Worm (Caenorhabditis elegans) whole organism, L4 larva: ENCODE measurements around the gene C15H9.5.
A peak's percentile ranks its signal among the peaks of the same experiment; 100 is the strongest.

Experiments used
- D1046.2 ChIP-seq: fragments of 200-800 bp; sonication (Bioruptor generic); IDR thresholded peaks from 2 replicates; pipeline ENCODE4 v1.3.6; 2022; ENCODE audit warnings: missing genetic modification characterization, missing compliant biosample characterization
- F10B5.3 ChIP-seq: sonication (generic microtip); optimal IDR thresholded peaks from 2 replicates; lab custom pipeline; 2016; ENCODE audit warnings: mild to moderate bottlenecking, missing genetic modification characterization, missing compliant biosample characterization
- F26F4.8 ChIP-seq: fragments of 200-800 bp; sonication (Bioruptor generic); conservative IDR thresholded peaks from 2 replicates; pipeline ENCODE4 v1.3.6; 2022; ENCODE audit warnings: missing genetic modification characterization, missing compliant biosample characterization
- F49E8.2 ChIP-seq: sonication (generic microtip); optimal IDR thresholded peaks from 2 replicates; lab custom pipeline; 2016; ENCODE audit warnings: missing compliant biosample characterization, mild to moderate bottlenecking, missing genetic modification characterization, borderline replicate concordance
- T20F7.1 ChIP-seq: fragments of 200-800 bp; sonication (Bioruptor generic); optimal IDR thresholded peaks from 2 replicates; lab custom pipeline; 2018; ENCODE audit warnings: mild to moderate bottlenecking, missing genetic modification characterization, missing compliant biosample characterization
- T26A8.4 ChIP-seq: fragments of 200-800 bp; sonication (Bioruptor generic); IDR thresholded peaks from 2 replicates; pipeline ENCODE4 v1.3.6; 2022; ENCODE audit warnings: missing genetic modification characterization, missing compliant biosample characterization
- ZK546.5 ChIP-seq, 2 experiments: sonication (generic microtip); optimal IDR thresholded peaks; 2 replicates each; lab custom pipeline; 2017; ENCODE audit warnings: missing biosample characterization in 2 of 2, missing genetic modification characterization in 2 of 2
- aha-1 ChIP-seq: fragments of 150-350 bp; peaks from one replicate; lab custom pipeline; 2014; ENCODE audit warnings: missing biosample characterization, missing genetic modification characterization
- aly-2 ChIP-seq: sonication (generic microtip); optimal IDR thresholded peaks from 2 replicates; lab custom pipeline; 2018; ENCODE audit warnings: missing biosample characterization, missing genetic modification characterization
- ama-1 ChIP-seq: fragments of 150-350 bp; optimal IDR thresholded peaks from 2 replicates; lab custom pipeline; 2014; ENCODE audit warnings: inconsistent platforms, mixed read lengths
- attf-4 ChIP-seq: sonication (generic microtip); optimal IDR thresholded peaks from 3 replicates; lab custom pipeline; 2017; ENCODE audit warnings: missing biosample characterization, missing genetic modification characterization
- ces-1 ChIP-seq: fragments of 150-350 bp; sonication (generic microtip); optimal IDR thresholded peaks from 4 replicates; lab custom pipeline; 2014; ENCODE audit warnings: missing biosample characterization, missing genetic modification reagents, missing genetic modification characterization
- daf-16 ChIP-seq, 3 experiments: sonication (generic microtip); optimal IDR thresholded peaks; 2 replicates each; lab custom pipeline; 2016 to 2017; ENCODE audit warnings: missing genetic modification characterization in 3 of 3, missing genetic modification reagents in 3 of 3, mild to moderate bottlenecking in 2 of 3, missing compliant biosample characterization in 2 of 3, missing biosample characterization in 1 of 3, moderate library complexity in 1 of 3
- daf-19 ChIP-seq: fragments of 200-800 bp; sonication (Bioruptor generic); conservative IDR thresholded peaks from 2 replicates; pipeline ENCODE4 v1.3.6; 2022; ENCODE audit warnings: missing genetic modification characterization, missing compliant biosample characterization
- daf-8 ChIP-seq: fragments of 200-800 bp; sonication (Bioruptor generic); IDR thresholded peaks from 2 replicates; pipeline ENCODE4 v1.3.6; 2022; ENCODE audit warnings: missing genetic modification characterization, missing compliant biosample characterization
- dpl-1 ChIP-seq: fragments of 150-350 bp; optimal IDR thresholded peaks from 2 replicates; lab custom pipeline; 2014; ENCODE audit warnings: missing biosample characterization, missing genetic modification reagents, missing genetic modification characterization
- dve-1 ChIP-seq: sonication (generic microtip); optimal IDR thresholded peaks from 2 replicates; lab custom pipeline; 2017; ENCODE audit warnings: antibody characterized with exemption, mild to moderate bottlenecking, missing genetic modification characterization, missing compliant biosample characterization; ENCODE audit not compliant: insufficient read depth
- egl-43 ChIP-seq: fragments of 200-800 bp; sonication (Bioruptor generic); IDR thresholded peaks from 2 replicates; pipeline ENCODE4 v1.3.6; 2022; ENCODE audit warnings: missing genetic modification reagents, missing genetic modification characterization, missing compliant biosample characterization
- fos-1 ChIP-seq: fragments of 150-350 bp; optimal IDR thresholded peaks from 2 replicates; lab custom pipeline; 2014; ENCODE audit warnings: missing biosample characterization, missing genetic modification characterization
- gei-8 ChIP-seq: fragments of 200-800 bp; sonication (Bioruptor generic); optimal IDR thresholded peaks from 2 replicates; lab custom pipeline; 2018; ENCODE audit warnings: mild to moderate bottlenecking, missing genetic modification characterization, missing compliant biosample characterization
- hmg-1.1 ChIP-seq: fragments of 200-800 bp; sonication (Bioruptor generic); IDR thresholded peaks from 2 replicates; pipeline ENCODE4 v1.3.6; 2022; ENCODE audit warnings: missing genetic modification reagents, missing genetic modification characterization, missing compliant biosample characterization
- lim-7 ChIP-seq: fragments of 200-800 bp; sonication (Bioruptor generic); IDR thresholded peaks from 2 replicates; pipeline ENCODE4 v1.3.6; 2022; ENCODE audit warnings: missing genetic modification characterization, missing compliant biosample characterization
- lin-1 ChIP-seq: fragments of 200-800 bp; sonication (Bioruptor generic); IDR thresholded peaks from 2 replicates; pipeline ENCODE4 v1.3.6; 2022; ENCODE audit warnings: missing genetic modification reagents, missing genetic modification characterization, missing compliant biosample characterization
- lin-15B ChIP-seq: fragments of 150-350 bp; sonication (generic microtip); optimal IDR thresholded peaks from 3 replicates; lab custom pipeline; 2014; ENCODE audit warnings: missing biosample characterization, missing genetic modification characterization
- lin-38 ChIP-seq: fragments of 200-800 bp; sonication (Bioruptor generic); IDR thresholded peaks from 2 replicates; pipeline ENCODE4 v1.3.6; 2022; ENCODE audit warnings: missing genetic modification reagents, missing genetic modification characterization, missing compliant biosample characterization
- lsy-2 ChIP-seq, 2 experiments: fragments of 150-350 bp in 1 of 2; sonication (generic microtip) in 1 of 2; optimal IDR thresholded peaks; 2 replicates each; lab custom pipeline; 2014 to 2017; ENCODE audit warnings: missing biosample characterization in 2 of 2, missing genetic modification characterization in 2 of 2
- madf-5 ChIP-seq, 2 experiments: fragments of 200-800 bp; sonication (Bioruptor generic); IDR thresholded peaks; 2 replicates each; pipeline ENCODE4 v1.3.6; 2022; ENCODE audit warnings: missing compliant biosample characterization in 2 of 2, missing genetic modification characterization in 2 of 2
- madf-9 ChIP-seq: fragments of 200-800 bp; sonication (Bioruptor generic); conservative IDR thresholded peaks from 2 replicates; pipeline ENCODE4 v1.3.6; 2022; ENCODE audit warnings: missing genetic modification reagents, missing genetic modification characterization, missing compliant biosample characterization
- mep-1 ChIP-seq: fragments of 150-350 bp; sonication (generic microtip); optimal IDR thresholded peaks from 3 replicates; lab custom pipeline; 2014; ENCODE audit warnings: missing biosample characterization, missing genetic modification characterization
- mxl-2 ChIP-seq: fragments of 200-800 bp; sonication (Bioruptor generic); conservative IDR thresholded peaks from 2 replicates; pipeline ENCODE4 v1.3.6; 2022; ENCODE audit warnings: missing genetic modification reagents, missing genetic modification characterization, missing compliant biosample characterization
- mxl-3 ChIP-seq: fragments of 200-800 bp; sonication (Bioruptor generic); optimal IDR thresholded peaks from 2 replicates; lab custom pipeline; 2018; ENCODE audit warnings: mild to moderate bottlenecking, missing genetic modification characterization, missing compliant biosample characterization
- nhr-25 ChIP-seq: sonication (generic microtip); optimal IDR thresholded peaks from 2 replicates; lab custom pipeline; 2017; ENCODE audit warnings: missing genetic modification characterization, mild to moderate bottlenecking, missing compliant biosample characterization, antibody characterized with exemption, moderate library complexity, borderline replicate concordance; ENCODE audit not compliant: insufficient read depth
- nhr-28 ChIP-seq: fragments of 150-350 bp; optimal IDR thresholded peaks from 2 replicates; lab custom pipeline; 2014; ENCODE audit warnings: missing biosample characterization, missing genetic modification characterization
- nhr-41 ChIP-seq: fragments of 200-800 bp; sonication (Bioruptor generic); IDR thresholded peaks from 2 replicates; pipeline ENCODE4 v1.3.6; 2022; ENCODE audit warnings: missing genetic modification reagents, missing genetic modification characterization, missing compliant biosample characterization
- nhr-76 ChIP-seq: fragments of 150-350 bp; optimal IDR thresholded peaks from 2 replicates; lab custom pipeline; 2014; ENCODE audit warnings: missing biosample characterization, missing genetic modification characterization
- nhr-77 ChIP-seq: fragments of 150-350 bp; optimal IDR thresholded peaks from 2 replicates; lab custom pipeline; 2014; ENCODE audit warnings: missing biosample characterization, missing genetic modification characterization
- pha-4 ChIP-seq, 2 experiments: fragments of 150-350 bp in 1 of 2; fragments of 200-800 bp in 1 of 2; sonication (Bioruptor generic) in 1 of 2; IDR thresholded peaks in 1 of 2; optimal IDR thresholded peaks in 1 of 2; 2 replicates each; pipeline versions ENCODE4 v1.3.6 to Lab custom; 2014 to 2022; ENCODE audit warnings: missing genetic modification characterization in 2 of 2, missing genetic modification reagents in 2 of 2, missing biosample characterization in 1 of 2, missing compliant biosample characterization in 1 of 2
- rbr-2 ChIP-seq: sonication (generic microtip); optimal IDR thresholded peaks from 2 replicates; lab custom pipeline; 2016; ENCODE audit warnings: missing genotype, missing genetic modification characterization, missing compliant biosample characterization
- set-16 ChIP-seq: fragments of 200-800 bp; sonication (Bioruptor generic); IDR thresholded peaks from 2 replicates; pipeline ENCODE4 v1.3.6; 2022; ENCODE audit warnings: missing genetic modification reagents, missing genetic modification characterization, missing compliant biosample characterization
- skn-1 ChIP-seq: fragments of 150-350 bp; optimal IDR thresholded peaks from 2 replicates; lab custom pipeline; 2014; ENCODE audit warnings: missing biosample characterization, missing genetic modification characterization
- spr-3 ChIP-seq: fragments of 200-800 bp; sonication (Bioruptor generic); optimal IDR thresholded peaks from 2 replicates; lab custom pipeline; 2018; ENCODE audit warnings: mild to moderate bottlenecking, missing genetic modification characterization, missing compliant biosample characterization
- tag-97 ChIP-seq: fragments of 200-800 bp; sonication (Bioruptor generic); IDR thresholded peaks from 2 replicates; pipeline ENCODE4 v1.3.6; 2022; ENCODE audit warnings: missing genetic modification characterization, missing compliant biosample characterization
- tra-1 ChIP-seq: fragments of 200-800 bp; sonication (Bioruptor generic); IDR thresholded peaks from 2 replicates; pipeline ENCODE4 v1.3.6; 2022; ENCODE audit warnings: missing genetic modification reagents, missing genetic modification characterization, missing compliant biosample characterization
- unc-130 ChIP-seq: sonication (generic microtip); optimal IDR thresholded peaks from 2 replicates; lab custom pipeline; 2016; ENCODE audit warnings: missing genetic modification reagents, missing genetic modification characterization, missing compliant biosample characterization
- unc-62 ChIP-seq, 3 experiments: fragments of 150-350 bp in 1 of 3; sonication (generic microtip); optimal IDR thresholded peaks in 2 of 3; peaks in 1 of 3; 1 replicate in 1 of 3; 2 replicates in 2 of 3; lab custom pipeline; 2014 to 2017; ENCODE audit warnings: missing biosample characterization in 3 of 3, missing genetic modification characterization in 3 of 3, missing genetic modification reagents in 3 of 3, missing genotype in 1 of 3
- vab-7 ChIP-seq: fragments of 200-800 bp; sonication (Bioruptor generic); IDR thresholded peaks from 2 replicates; pipeline ENCODE4 v1.3.6; 2022; ENCODE audit warnings: missing genetic modification reagents, missing genetic modification characterization, missing compliant biosample characterization
- zfp-2 ChIP-seq: sonication (generic microtip); optimal IDR thresholded peaks from 2 replicates; lab custom pipeline; 2016; ENCODE audit warnings: mild to moderate bottlenecking, missing genetic modification characterization, missing compliant biosample characterization
- zip-11 ChIP-seq: fragments of 200-800 bp; sonication (Bioruptor generic); IDR thresholded peaks from 2 replicates; pipeline ENCODE4 v1.3.6; 2022; ENCODE audit warnings: missing genetic modification characterization, missing compliant biosample characterization
- zip-2 ChIP-seq: fragments of 150-350 bp; optimal IDR thresholded peaks from 2 replicates; lab custom pipeline; 2014; ENCODE audit warnings: missing biosample characterization, missing genetic modification characterization

Gene C15H9.5

ce11 chrX:6050849-6051248 is 42.3 kb upstream of the C15H9.5 start:
- TF ChIP-seq nhr-28, result peak; percentile 69
- no peak for TF ChIP-seq tag-97
- TF ChIP-seq mxl-3, result peak; percentile 26
- TF ChIP-seq zip-11 (GFP tag; lab: Robert Waterston, UW), result no peak
- no peak for TF ChIP-seq attf-4 (tag; lab: Kevin White, UChicago)
- no peak for TF ChIP-seq spr-3 (GFP tag; lab: Kevin White, UChicago)
- no peak for TF ChIP-seq T26A8.4
- TF ChIP-seq unc-130, result no peak
- TF ChIP-seq madf-9, result no peak
- TF ChIP-seq F26F4.8 (GFP tag; lab: Robert Waterston, UW), result no peak
- no peak for TF ChIP-seq set-16 (GFP tag; lab: Robert Waterston, UW)
- peak in 1 of 2 experiments; percentile 32 for TF ChIP-seq unc-62 (GFP tag; optimal IDR thresholded peaks at IDR 0.05 in 1 of 2; lab: Kevin White, UChicago)
- TF ChIP-seq unc-62 (tag; optimal IDR thresholded peaks at IDR 0.05; lab: Kevin White, UChicago), result no peak
- TF ChIP-seq daf-16 (GFP tag; optimal IDR thresholded peaks at IDR 0.05; lab: Kevin White, UChicago), result no peak
- no peak for TF ChIP-seq daf-16 (tag; optimal IDR thresholded peaks at IDR 0.05; lab: Kevin White, UChicago)
- no peak for TF ChIP-seq vab-7 (GFP tag; lab: Robert Waterston, UW)
- TF ChIP-seq ama-1 (lab: Kevin White, UChicago), result no peak
- TF ChIP-seq lsy-2 (tag; optimal IDR thresholded peaks at IDR 0.05; lab: Kevin White, UChicago), result no peak
- no peak for TF ChIP-seq rbr-2 (tag; lab: Kevin White, UChicago)
- no peak for TF ChIP-seq skn-1

DNA sequence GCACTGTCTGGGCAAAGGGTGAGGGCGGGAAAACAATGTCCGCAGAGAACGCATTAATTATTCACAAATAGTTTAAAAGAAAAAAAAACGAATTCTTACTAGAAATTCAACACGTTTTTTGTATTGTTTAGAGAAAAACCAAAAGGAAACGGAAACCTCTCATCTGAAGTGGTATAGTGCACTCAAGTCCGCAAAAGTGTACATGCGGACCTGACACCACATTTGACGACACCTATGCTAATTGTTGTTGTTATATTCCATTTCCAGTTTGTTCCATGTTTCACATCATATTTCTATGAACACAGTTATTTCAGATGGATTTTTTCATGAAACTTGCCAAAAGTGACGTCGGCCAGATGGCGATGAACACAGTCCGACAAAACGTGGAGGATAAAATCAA is 40.4 kb upstream of the C15H9.5 start, which contains the start of gene C45B2.6:
TSS of gene C45B2.6 (plus strand) at position 136 of the 400 bp plus-strand sequence.
- no peak for TF ChIP-seq lin-1
- TF ChIP-seq zfp-2 (tag; lab: Kevin White, UChicago), result no peak
- no peak for TF ChIP-seq ZK546.5 (tag; optimal IDR thresholded peaks at IDR 0.05; lab: Kevin White, UChicago)
- TF ChIP-seq mxl-2, result no peak
- no peak for TF ChIP-seq set-16 (GFP tag; lab: Robert Waterston, UW)
- no peak for TF ChIP-seq aly-2 (tag; lab: Kevin White, UChicago)
- TF ChIP-seq nhr-76 (tag; lab: Kevin White, UChicago), result no peak
- no peak for TF ChIP-seq T20F7.1
- TF ChIP-seq ces-1 (GFP tag; lab: Kevin White, UChicago), result no peak
- no peak for TF ChIP-seq zip-2 (tag; lab: Kevin White, UChicago)
- no peak for TF ChIP-seq F49E8.2 (tag; lab: Kevin White, UChicago)
- TF ChIP-seq aha-1 (tag; lab: Kevin White, UChicago), result no peak
- no peak for TF ChIP-seq madf-5 (GFP tag; IDR thresholded peaks at IDR 0.05; lab: Robert Waterston, UW)
- TF ChIP-seq lin-15B (tag; lab: Kevin White, UChicago), result no peak
- no peak for TF ChIP-seq daf-16 (GFP tag; optimal IDR thresholded peaks at IDR 0.05; lab: Kevin White, UChicago)
- TF ChIP-seq daf-16 (tag; optimal IDR thresholded peaks at IDR 0.05; lab: Kevin White, UChicago), result peak; percentile 13
- TF ChIP-seq lsy-2 (tag; optimal IDR thresholded peaks at IDR 0.05; lab: Kevin White, UChicago), result peak in 1 of 2 experiments; percentile 43
- TF ChIP-seq gei-8 (GFP tag; lab: Kevin White, UChicago), result no peak
- no peak for TF ChIP-seq mep-1 (tag; lab: Kevin White, UChicago)
- no peak for TF ChIP-seq lim-7
- peak; percentile 31 for TF ChIP-seq dve-1 (tag; lab: Kevin White, UChicago)
- TF ChIP-seq daf-19, result no peak
- no peak for TF ChIP-seq nhr-41 (GFP tag; lab: Robert Waterston, UW)
- no peak for TF ChIP-seq fos-1
- no peak for TF ChIP-seq egl-43 (GFP tag; lab: Robert Waterston, UW)
- TF ChIP-seq madf-9, result no peak
- TF ChIP-seq F10B5.3 (tag; lab: Kevin White, UChicago), result no peak
- TF ChIP-seq daf-8 (GFP tag; lab: Robert Waterston, UW), result no peak
- no peak for TF ChIP-seq lin-38 (GFP tag; lab: Robert Waterston, UW)
- no peak for TF ChIP-seq nhr-25
- TF ChIP-seq tra-1 (GFP tag; lab: Robert Waterston, UW), result no peak
- no peak for TF ChIP-seq D1046.2 (GFP tag; lab: Robert Waterston, UW)
- TF ChIP-seq dpl-1 (GFP tag; lab: Kevin White, UChicago), result peak; percentile 4
- TF ChIP-seq nhr-77 (tag; lab: Kevin White, UChicago), result no peak
- no peak for TF ChIP-seq pha-4 (GFP tag; IDR thresholded peaks at IDR 0.05; lab: Robert Waterston, UW)
- no peak for TF ChIP-seq pha-4 (tag; optimal IDR thresholded peaks at IDR 0.05; lab: Kevin White, UChicago)
- no peak for TF ChIP-seq hmg-1.1 (GFP tag; lab: Robert Waterston, UW)
